Fruit fly (Drosophila melanogaster) whole organism, embryonic: Measurements from ENCODE around the gene IKKbeta.

Experiments used
- CG10147 ChIP-seq: fragments of 200-800 bp; sonication (Bioruptor generic); optimal IDR thresholded peaks from 2 replicates; lab custom pipeline; 2019; ENCODE audit warnings: missing biosample characterization, mild to moderate bottlenecking, missing genetic modification characterization, moderate library complexity
- CG10565 ChIP-seq: fragments of 200-800 bp; sonication (Bioruptor generic); optimal IDR thresholded peaks from 3 replicates; lab custom pipeline; 2016; ENCODE audit warnings: missing biosample characterization, mild to moderate bottlenecking, missing genetic modification characterization
- CG11085 ChIP-seq: fragments of 200-800 bp; sonication (Bioruptor generic); IDR thresholded peaks from 2 replicates; pipeline ENCODE4 v1.3.6; 2022; ENCODE audit warnings: missing biosample characterization, missing genetic modification characterization
- Chrac-16 ChIP-seq: fragments of 200-800 bp; sonication (Bioruptor generic); optimal IDR thresholded peaks from 3 replicates; lab custom pipeline; 2016; ENCODE audit warnings: missing biosample characterization, missing genetic modification characterization
- Dfd ChIP-seq, 2 experiments: fragments of >200 bp; optimal IDR thresholded peaks; 2 replicates each; lab custom pipeline; 2017; ENCODE audit warnings: missing biosample characterization in 2 of 2, missing genetic modification characterization in 2 of 2
- Opbp ChIP-seq: fragments of 200-800 bp; sonication (Bioruptor generic); IDR thresholded peaks from 3 replicates; pipeline ENCODE4 v1.3.6; 2022; ENCODE audit warnings: missing biosample characterization, missing genetic modification characterization; ENCODE audit not compliant: partially characterized antibody
- ap ChIP-seq: fragments of 200-800 bp; sonication (Bioruptor generic); IDR thresholded peaks from 2 replicates; pipeline ENCODE4 v1.3.6; 2022; ENCODE audit warnings: missing biosample characterization, missing genetic modification characterization
- dan ChIP-seq: fragments of 200-800 bp; sonication (Bioruptor generic); IDR thresholded peaks from 2 replicates; pipeline ENCODE4 v1.3.6; 2022; ENCODE audit warnings: missing biosample characterization, missing genetic modification characterization
- eyg ChIP-seq: fragments of 200-800 bp; sonication (Bioruptor generic); optimal IDR thresholded peaks from 3 replicates; lab custom pipeline; 2016; ENCODE audit warnings: missing biosample characterization, missing genetic modification characterization
- inv ChIP-seq: fragments of 200-800 bp; sonication (Bioruptor generic); IDR thresholded peaks from 2 replicates; pipeline ENCODE4 v1.3.6; 2022; ENCODE audit warnings: missing biosample characterization, missing genetic modification characterization; ENCODE audit not compliant: partially characterized antibody
- kay ChIP-seq: fragments of 200-800 bp; sonication (Bioruptor generic); optimal IDR thresholded peaks from 2 replicates; lab custom pipeline; 2016; ENCODE audit warnings: missing biosample characterization, missing genetic modification characterization
- lov ChIP-seq, 2 experiments: fragments of 200-800 bp in 1 of 2; fragments of >200 bp in 1 of 2; sonication (Bioruptor generic) in 1 of 2; IDR thresholded peaks in 1 of 2; optimal IDR thresholded peaks in 1 of 2; 2 replicates in 1 of 2; 3 replicates in 1 of 2; pipeline versions ENCODE4 v1.3.6 to Lab custom; 2017 to 2022; ENCODE audit warnings: missing biosample characterization in 1 of 2, missing genetic modification characterization in 1 of 2
- schlank ChIP-seq: fragments of 200-800 bp; sonication (Bioruptor generic); optimal IDR thresholded peaks from 2 replicates; lab custom pipeline; 2018; ENCODE audit warnings: missing biosample characterization, mild to moderate bottlenecking, missing genetic modification characterization
- usp ChIP-seq: fragments of >200 bp; optimal IDR thresholded peaks from 2 replicates; lab custom pipeline; 2017; ENCODE audit warnings: missing biosample characterization, missing genetic modification characterization

DNA sequence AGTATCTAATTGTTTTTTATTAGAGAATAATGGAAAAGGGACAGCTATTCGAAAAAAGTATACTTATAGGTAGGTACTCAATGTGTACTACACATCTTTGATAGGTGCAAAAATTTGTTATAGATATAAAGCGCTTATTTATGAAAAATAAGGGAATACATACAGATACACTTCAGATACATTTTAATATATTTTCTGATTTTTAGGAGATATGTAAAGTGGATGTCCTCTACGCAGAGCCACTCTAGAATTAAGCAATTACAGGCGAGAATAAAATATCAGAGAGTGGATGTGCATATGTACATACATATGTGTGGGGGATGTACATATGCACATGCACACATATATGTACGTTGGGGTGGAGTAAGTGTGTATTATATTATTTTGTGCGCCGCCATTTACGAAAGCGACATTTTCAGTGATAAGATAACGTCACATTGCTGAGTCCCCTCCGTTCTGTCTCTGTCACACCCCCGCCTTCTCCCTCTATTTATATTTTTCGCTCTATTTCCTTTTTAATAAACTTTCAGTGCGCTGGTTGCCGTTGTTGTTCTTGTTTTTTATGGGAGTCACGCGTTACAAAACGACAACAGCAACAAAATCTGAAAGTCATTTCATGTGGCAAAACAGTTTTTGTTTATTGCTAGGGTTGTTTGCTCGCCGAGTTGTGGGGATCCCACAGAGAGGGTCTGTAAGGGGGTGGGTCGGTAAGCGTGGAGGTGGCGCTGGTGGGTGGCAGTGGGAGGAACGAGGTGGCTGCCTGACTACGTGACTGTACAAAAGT is 44.3 kb downstream of the IKKbeta start:
- TF ChIP-seq Opbp (no peak), ap (no peak), inv (no peak), CG10565 (GFP tag; lab: Kevin White, UChicago) (no peak), Dfd (GFP tag; optimal IDR thresholded peaks at IDR 0.05; lab: Kevin White, UChicago) (no peak), eyg (GFP tag; lab: Kevin White, UChicago) (no peak), CG11085 (no peak), CG10147 (GFP tag; lab: Kevin White, UChicago) (no peak), lov (optimal IDR thresholded peaks at IDR 0.05; lab: Kevin White, UChicago) (no peak), lov (GFP tag; IDR thresholded peaks at IDR 0.05; lab: Robert Waterston, UW) (no peak), dan (GFP tag; lab: Robert Waterston, UW) (no peak), kay (GFP tag; lab: Kevin White, UChicago) (peak; percentile 53), schlank (peak; percentile 27), usp (GFP tag; lab: Kevin White, UChicago) (no peak), Chrac-16 (no peak)
